Worm (Caenorhabditis elegans): Measurements from ENCODE around the gene glb-34.

Gene glb-34

DNA sequence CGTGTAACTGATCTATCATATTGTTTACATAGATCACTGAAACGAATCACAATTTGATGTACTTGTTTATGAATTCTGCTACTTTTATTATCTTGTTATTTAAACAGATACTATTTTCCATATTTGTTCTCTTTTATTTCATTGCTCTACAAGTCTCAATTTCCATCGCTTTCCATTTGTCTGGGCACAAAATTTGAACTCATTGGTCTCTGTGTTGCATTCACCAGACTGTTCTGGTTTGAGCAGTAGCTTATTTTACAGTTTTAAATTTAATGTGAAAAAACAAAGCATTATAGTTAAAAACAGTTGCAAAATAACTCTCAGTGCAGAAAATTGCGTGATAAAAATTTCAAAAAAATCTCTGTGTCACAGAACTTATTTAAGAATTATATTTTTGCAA is 15.1 kb upstream of the glb-34 start:
- TF ChIP-seq efl-1 (optimal IDR thresholded peaks at IDR 0.05) = no peak
- peak in 1 of 2 experiments; percentile 90 for TF ChIP-seq efl-1 (GFP tag; optimal IDR thresholded peaks at IDR 0.05 in 1 of 2)
- TF ChIP-seq hlh-17 (GFP tag; optimal IDR thresholded peaks at IDR 0.05; ENCODE audit: borderline replicate concordance) = no peak

ce11 chrIV:14586759-14587158 is 14.3 kb upstream of the glb-34 start:
- no peak for TF ChIP-seq unc-62 (GFP tag; optimal IDR thresholded peaks at IDR 0.05)
- TF ChIP-seq unc-130 (tag; optimal IDR thresholded peaks at IDR 0.05) = no peak
- TF ChIP-seq jun-1 (tag; optimal IDR thresholded peaks at IDR 0.05) = no peak
- no peak for TF ChIP-seq Y116A8C.19 (tag; optimal IDR thresholded peaks at IDR 0.05; ENCODE audit: borderline replicate concordance)
- no peak for TF ChIP-seq nhr-19 (GFP tag; conservative IDR thresholded peaks at IDR 0.05)
- no peak for TF ChIP-seq tlp-1 (tag; optimal IDR thresholded peaks at IDR 0.05)
- no peak for TF ChIP-seq zag-1 (tag; optimal IDR thresholded peaks at IDR 0.05)
- TF ChIP-seq vab-15 (tag; optimal IDR thresholded peaks at IDR 0.05) = no peak
- no peak for TF ChIP-seq skn-1 (tag; optimal IDR thresholded peaks at IDR 0.05)
- no peak for TF ChIP-seq isw-1 (GFP tag; IDR thresholded peaks at IDR 0.05)
- TF ChIP-seq lin-13 (GFP tag; optimal IDR thresholded peaks at IDR 0.05) = no peak
- no peak for TF ChIP-seq unc-30 (tag; optimal IDR thresholded peaks at IDR 0.05)
- TF ChIP-seq pqm-1 (tag; optimal IDR thresholded peaks at IDR 0.05) = no peak
- TF ChIP-seq fos-1 (tag; optimal IDR thresholded peaks at IDR 0.05) = no peak

DNA sequence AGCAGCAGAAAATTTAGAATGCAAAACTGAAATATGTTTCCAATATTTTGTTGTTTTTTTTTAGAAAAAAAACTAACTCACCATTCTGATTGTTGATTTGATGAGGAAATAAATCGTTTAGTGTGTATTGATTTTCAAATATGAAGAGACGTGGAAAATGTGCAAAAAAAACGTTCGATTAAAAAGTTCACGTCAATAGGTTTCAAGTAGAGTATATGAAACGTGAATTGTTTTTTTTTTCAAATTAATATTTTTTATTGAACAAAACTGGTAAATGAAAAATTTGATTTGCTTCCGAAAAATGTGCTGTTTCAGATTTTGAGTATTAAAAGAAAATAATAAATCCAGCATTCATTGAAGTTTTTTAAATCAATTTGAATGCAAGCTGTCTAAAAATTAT is 8.4 kb upstream of the glb-34 start, which contains the start of gene irld-18:
Gene irld-18 (minus strand): TSS at position 101 of the 400 bp plus-strand sequence.
- TF ChIP-seq zip-4 (GFP tag; optimal IDR thresholded peaks at IDR 0.05) (no peak), C16A3.4 (tag; optimal IDR thresholded peaks at IDR 0.05) (no peak)

DNA sequence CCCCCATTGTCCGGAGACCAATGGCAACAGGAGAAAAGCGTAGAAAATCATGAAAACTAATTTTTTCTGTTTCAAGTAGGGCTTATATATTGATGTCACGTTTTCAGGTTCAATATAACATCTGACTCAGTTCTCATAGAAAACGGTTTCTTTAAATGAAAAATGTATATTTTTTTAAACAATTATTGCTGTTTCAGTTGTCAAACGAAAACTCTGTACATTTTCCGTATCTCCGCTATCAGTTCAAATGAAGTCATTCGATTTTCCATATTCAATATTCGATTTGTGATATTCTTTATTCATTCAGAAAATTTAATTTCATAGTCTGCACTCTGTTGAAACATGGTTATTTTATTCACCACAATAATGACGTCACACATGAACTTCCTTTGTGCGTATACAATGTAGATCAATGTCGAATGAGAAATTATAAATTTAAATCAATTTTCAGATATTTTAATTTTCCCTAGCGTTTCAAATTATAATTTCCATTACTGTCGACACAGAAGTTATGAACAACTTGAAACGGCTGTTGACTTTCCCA is 6.2 kb upstream of the glb-34 start, which contains the start of gene Y57G11B.8:
Gene Y57G11B.8 (minus strand): TSS at position 51 of the 544 bp plus-strand sequence.
- TF ChIP-seq isw-1 (GFP tag; IDR thresholded peaks at IDR 0.05) = no peak
- no peak for TF ChIP-seq nhr-84 (tag; optimal IDR thresholded peaks at IDR 0.05)
- TF ChIP-seq C16A3.4 (tag; optimal IDR thresholded peaks at IDR 0.05) = no peak

- TF ChIP-seq fkh-8 (tag; optimal IDR thresholded peaks at IDR 0.05) (no peak), zip-4 (GFP tag; optimal IDR thresholded peaks at IDR 0.05) (no peak), zag-1 (tag; optimal IDR thresholded peaks at IDR 0.05) (no peak), nhr-19 (GFP tag; conservative IDR thresholded peaks at IDR 0.05) (0 out of 2 replicates have a peak, but pooled peaks have one; percentile 26), lsy-2 (tag; optimal IDR thresholded peaks at IDR 0.05) (no peak), C04F5.9 (tag; optimal IDR thresholded peaks at IDR 0.05) (no peak), vab-15 (tag; optimal IDR thresholded peaks at IDR 0.05) (no peak), unc-98 (GFP tag; IDR thresholded peaks at IDR 0.05) (no peak), ces-1 (GFP tag; optimal IDR thresholded peaks at IDR 0.05) (no peak), nhr-47 (tag; optimal IDR thresholded peaks at IDR 0.05) (no peak), nhr-20 (tag; optimal IDR thresholded peaks at IDR 0.05) (peak; percentile 32), blmp-1 (tag; optimal IDR thresholded peaks at IDR 0.05) (peak; percentile 5), nhr-90 (tag; optimal IDR thresholded peaks at IDR 0.05; ENCODE audit: poor library complexity) (peak; percentile 42), lir-3 (tag; optimal IDR thresholded peaks at IDR 0.05; ENCODE audit: poor library complexity) (no peak), ceh-88 (GFP tag; IDR thresholded peaks at IDR 0.05) (no peak), egl-13 (tag; optimal IDR thresholded peaks at IDR 0.05) (no peak), nhr-11 (tag; optimal IDR thresholded peaks at IDR 0.05) (no peak), nhr-76 (tag; optimal IDR thresholded peaks at IDR 0.05) (no peak), elt-3 (tag; optimal IDR thresholded peaks at IDR 0.05) (no peak), hlh-4 (tag; optimal IDR thresholded peaks at IDR 0.05) (no peak), lin-14 (GFP tag; optimal IDR thresholded peaks at IDR 0.05) (no peak), efl-1 (optimal IDR thresholded peaks at IDR 0.05) (no peak), efl-1 (GFP tag; optimal IDR thresholded peaks at IDR 0.05 in 1 of 2) (peak in 1 of 2 experiments; percentile 82), xbp-1 (tag; optimal IDR thresholded peaks at IDR 0.05) (no peak), ceh-90 (tag; optimal IDR thresholded peaks at IDR 0.05) (no peak), dpl-1 (GFP tag; optimal IDR thresholded peaks at IDR 0.05) (no peak), isw-1 (GFP tag; IDR thresholded peaks at IDR 0.05) (no peak), C34B4.2 (tag; optimal IDR thresholded peaks at IDR 0.05) (no peak), alr-1 (tag; optimal IDR thresholded peaks at IDR 0.05; ENCODE audit: borderline replicate concordance) (no peak), nhr-237 (tag; optimal IDR thresholded peaks at IDR 0.05) (no peak), elt-2 (tag; optimal IDR thresholded peaks at IDR 0.05) (peak; percentile 2)
Measured at ce11 chrIV:14576471-14576870, 4.0 kb upstream of the glb-34 start.

Measured in whole organism, L1 larva.